Fruit fly (Drosophila melanogaster) whole organism, embryonic: Measurements from ENCODE around the gene Ttc19.
A peak's percentile ranks its signal among the peaks of the same experiment; 100 is the strongest.

Experiments
- Adf1 ChIP-seq: fragments of 200-800 bp; sonication (Bioruptor generic); IDR thresholded peaks from 2 replicates; pipeline ENCODE4 v1.3.6; 2022; ENCODE audit warnings: missing biosample characterization, missing genetic modification characterization
- Bdp1 ChIP-seq: fragments of 200-800 bp; sonication (Bioruptor generic); optimal IDR thresholded peaks from 3 replicates; lab custom pipeline; 2016; ENCODE audit warnings: missing biosample characterization, missing genetic modification characterization
- CG11560 ChIP-seq: fragments of 200-800 bp; sonication (Bioruptor generic); IDR thresholded peaks from 3 replicates; pipeline ENCODE4 v1.3.6; 2022; ENCODE audit warnings: missing biosample characterization, missing genetic modification characterization
- CG11695 ChIP-seq: fragments of 200-800 bp; sonication (Bioruptor generic); IDR thresholded peaks from 3 replicates; pipeline ENCODE4 v1.3.6; 2022; ENCODE audit warnings: missing biosample characterization, missing genetic modification characterization
- CG12104 ChIP-seq: fragments of 200-800 bp; sonication (Bioruptor generic); optimal IDR thresholded peaks from 3 replicates; lab custom pipeline; 2016; ENCODE audit warnings: missing biosample characterization, missing genetic modification characterization
- CG14050 ChIP-seq: fragments of 200-800 bp; sonication (Bioruptor generic); IDR thresholded peaks from 3 replicates; pipeline ENCODE4 v1.3.6; 2022; ENCODE audit warnings: missing biosample characterization, missing genetic modification characterization
- CG1647 ChIP-seq: fragments of 200-800 bp; sonication (Bioruptor generic); optimal IDR thresholded peaks from 3 replicates; lab custom pipeline; 2016; ENCODE audit warnings: missing biosample characterization, missing genetic modification characterization
- CG17328 ChIP-seq: fragments of 200-800 bp; sonication (Bioruptor generic); IDR thresholded peaks from 2 replicates; pipeline ENCODE4 v1.3.6; 2022; ENCODE audit warnings: missing biosample characterization, missing genetic modification characterization
- CG17385 ChIP-seq: fragments of 200-800 bp; sonication (Bioruptor generic); optimal IDR thresholded peaks from 3 replicates; lab custom pipeline; 2018; ENCODE audit warnings: missing biosample characterization, mild to moderate bottlenecking, missing genetic modification characterization
- CG1832 ChIP-seq: fragments of 200-800 bp; sonication (Bioruptor generic); optimal IDR thresholded peaks from 2 replicates; lab custom pipeline; 2017; ENCODE audit warnings: missing biosample characterization, mild to moderate bottlenecking, missing genetic modification characterization, inconsistent platforms
- CG18476 ChIP-seq: fragments of 200-800 bp; sonication (Bioruptor generic); optimal IDR thresholded peaks from 2 replicates; lab custom pipeline; 2016; ENCODE audit warnings: missing biosample characterization, mild to moderate bottlenecking, missing genetic modification characterization
- CG18619 ChIP-seq: fragments of 200-800 bp; sonication (Bioruptor generic); optimal IDR thresholded peaks from 3 replicates; lab custom pipeline; 2017; ENCODE audit warnings: missing biosample characterization, mild to moderate bottlenecking, missing genetic modification characterization
- CG2889 ChIP-seq: fragments of 200-800 bp; sonication (Bioruptor generic); IDR thresholded peaks from 3 replicates; pipeline ENCODE4 v1.3.6; 2022; ENCODE audit warnings: missing biosample characterization, missing genetic modification characterization
- CG33213 ChIP-seq: fragments of 200-800 bp; sonication (Bioruptor generic); optimal IDR thresholded peaks from 3 replicates; lab custom pipeline; 2016; ENCODE audit warnings: missing biosample characterization, missing genetic modification characterization
- CG5953 ChIP-seq: fragments of 200-800 bp; sonication (Bioruptor generic); IDR thresholded peaks from 2 replicates; pipeline ENCODE4 v1.3.6; 2022; ENCODE audit warnings: missing biosample characterization, missing genetic modification characterization
- CG6791 ChIP-seq: fragments of 200-800 bp; sonication (Bioruptor generic); IDR thresholded peaks from 3 replicates; pipeline ENCODE4 v1.3.6; 2022; ENCODE audit warnings: missing biosample characterization, missing genetic modification characterization; ENCODE audit not compliant: partially characterized antibody
- CG7271 ChIP-seq: fragments of 200-800 bp; sonication (Bioruptor generic); optimal IDR thresholded peaks from 2 replicates; lab custom pipeline; 2018; ENCODE audit warnings: missing biosample characterization, mild to moderate bottlenecking, missing genetic modification characterization, moderate library complexity
- CG7372 ChIP-seq: fragments of 200-800 bp; sonication (Bioruptor generic); IDR thresholded peaks from 2 replicates; pipeline ENCODE4 v1.3.6; 2022; ENCODE audit warnings: missing biosample characterization, missing genetic modification characterization
- CG8281 ChIP-seq: fragments of 200-800 bp; sonication (Bioruptor generic); optimal IDR thresholded peaks from 2 replicates; lab custom pipeline; 2018; ENCODE audit warnings: missing biosample characterization, mild to moderate bottlenecking, missing genetic modification characterization, moderate library complexity
- CG8290 ChIP-seq, 3 experiments: fragments of 200-800 bp; sonication (Bioruptor generic); optimal IDR thresholded peaks; 2 replicates each; lab custom pipeline; 2016 to 2019; ENCODE audit warnings: missing biosample characterization in 3 of 3, missing genetic modification characterization in 3 of 3, mild to moderate bottlenecking in 2 of 3, moderate library complexity in 1 of 3
- CG9609 ChIP-seq: fragments of 200-800 bp; sonication (Bioruptor generic); optimal IDR thresholded peaks from 3 replicates; lab custom pipeline; 2016; ENCODE audit warnings: missing biosample characterization, missing genetic modification characterization
- Dad ChIP-seq: fragments of 200-800 bp; sonication (Bioruptor generic); optimal IDR thresholded peaks from 3 replicates; lab custom pipeline; 2016; ENCODE audit warnings: missing biosample characterization, missing genetic modification characterization
- Doc3 ChIP-seq: fragments of 200-800 bp; sonication (Bioruptor generic); IDR thresholded peaks from 3 replicates; pipeline ENCODE4 v1.3.6; 2022; ENCODE audit warnings: missing biosample characterization, missing genetic modification characterization; ENCODE audit not compliant: partially characterized antibody
- Ets97D ChIP-seq: fragments of 200-800 bp; sonication (Bioruptor generic); optimal IDR thresholded peaks from 3 replicates; lab custom pipeline; 2016; ENCODE audit warnings: missing biosample characterization, missing genetic modification characterization
- HLH3B ChIP-seq: fragments of 200-800 bp; sonication (Bioruptor generic); IDR thresholded peaks from 2 replicates; pipeline ENCODE4 v1.3.6; 2022; ENCODE audit warnings: missing biosample characterization, missing genetic modification characterization
- Hr39 ChIP-seq: fragments of >200 bp; optimal IDR thresholded peaks from 2 replicates; lab custom pipeline; 2017
- Kr ChIP-seq: fragments of 200-800 bp; sonication (Bioruptor generic); optimal IDR thresholded peaks from 2 replicates; lab custom pipeline; 2017; ENCODE audit warnings: missing biosample characterization, mild to moderate bottlenecking, missing genetic modification characterization
- Mad ChIP-seq: fragments of 200-800 bp; sonication (Bioruptor generic); optimal IDR thresholded peaks from 2 replicates; lab custom pipeline; 2016; ENCODE audit warnings: missing biosample characterization, missing genetic modification characterization
- Myb ChIP-seq: fragments of 200-800 bp; sonication (Bioruptor generic); optimal IDR thresholded peaks from 2 replicates; lab custom pipeline; 2016; ENCODE audit warnings: missing biosample characterization, missing genetic modification characterization
- NFAT ChIP-seq: fragments of 200-800 bp; sonication (Bioruptor generic); IDR thresholded peaks from 2 replicates; pipeline ENCODE4 v1.3.6; 2022; ENCODE audit warnings: missing biosample characterization, missing genetic modification characterization
- Nf-YC ChIP-seq: fragments of 200-800 bp; optimal IDR thresholded peaks from 3 replicates; lab custom pipeline; 2019; ENCODE audit warnings: missing biosample characterization, mild to moderate bottlenecking, missing genetic modification characterization, moderate library complexity
- Poxn ChIP-seq: fragments of 200-800 bp; sonication (Bioruptor generic); IDR thresholded peaks from 2 replicates; pipeline ENCODE4 v1.3.6; 2022; ENCODE audit warnings: missing biosample characterization, missing genetic modification characterization
- Sox100B ChIP-seq: fragments of 200-800 bp; sonication (Bioruptor generic); optimal IDR thresholded peaks from 3 replicates; lab custom pipeline; 2018; ENCODE audit warnings: missing biosample characterization, mild to moderate bottlenecking, missing genetic modification characterization
- Stat92E ChIP-seq, 3 experiments: fragments of >200 bp in 2 of 3; fragments of 200-800 bp in 1 of 3; sonication (Bioruptor generic) in 1 of 3; optimal IDR thresholded peaks; 2 replicates each; lab custom pipeline; 2017 to 2019; ENCODE audit warnings: missing biosample characterization in 3 of 3, missing genetic modification characterization in 3 of 3, mild to moderate bottlenecking in 1 of 3, moderate library complexity in 1 of 3
- da ChIP-seq: fragments of 200-800 bp; sonication (Bioruptor generic); optimal IDR thresholded peaks from 2 replicates; lab custom pipeline; 2016; ENCODE audit warnings: missing biosample characterization, missing genetic modification characterization
- dan ChIP-seq: fragments of 200-800 bp; sonication (Bioruptor generic); IDR thresholded peaks from 2 replicates; pipeline ENCODE4 v1.3.6; 2022; ENCODE audit warnings: missing biosample characterization, missing genetic modification characterization
- dmrt11E ChIP-seq: fragments of 200-800 bp; sonication (Bioruptor generic); optimal IDR thresholded peaks from 3 replicates; lab custom pipeline; 2018; ENCODE audit warnings: missing biosample characterization, mild to moderate bottlenecking, missing genetic modification characterization, moderate library complexity
- dmrt99B ChIP-seq: fragments of 200-800 bp; sonication (Bioruptor generic); optimal IDR thresholded peaks from 2 replicates; lab custom pipeline; 2018; ENCODE audit warnings: missing biosample characterization, mild to moderate bottlenecking, missing genetic modification characterization, moderate library complexity
- emc ChIP-seq: fragments of 200-800 bp; sonication (Bioruptor generic); optimal IDR thresholded peaks from 2 replicates; lab custom pipeline; 2016; ENCODE audit warnings: missing biosample characterization, missing genetic modification characterization
- ftz-f1 ChIP-seq: fragments of 200-800 bp; sonication (Bioruptor generic); optimal IDR thresholded peaks from 2 replicates; lab custom pipeline; 2016; ENCODE audit warnings: missing biosample characterization, missing genetic modification characterization
- gcm ChIP-seq: fragments of 200-800 bp; sonication (Bioruptor generic); optimal IDR thresholded peaks from 2 replicates; lab custom pipeline; 2019; ENCODE audit warnings: missing biosample characterization, mild to moderate bottlenecking, missing genetic modification characterization, moderate library complexity
- grau ChIP-seq: fragments of 200-800 bp; optimal IDR thresholded peaks from 3 replicates; lab custom pipeline; 2019; ENCODE audit warnings: missing biosample characterization, mild to moderate bottlenecking, missing genetic modification characterization, moderate library complexity
- hth ChIP-seq: fragments of >200 bp; optimal IDR thresholded peaks from 2 replicates; lab custom pipeline; 2017; ENCODE audit warnings: inconsistent platforms
- lmd ChIP-seq: fragments of 200-800 bp; sonication (Bioruptor generic); IDR thresholded peaks from 2 replicates; pipeline ENCODE4 v1.3.6; 2022; ENCODE audit warnings: missing biosample characterization, missing genetic modification characterization
- lola ChIP-seq, 3 experiments: fragments of >200 bp in 2 of 3; fragments of 200-800 bp in 1 of 3; sonication (Bioruptor generic) in 1 of 3; optimal IDR thresholded peaks; 2 replicates each; lab custom pipeline; 2017 to 2019; ENCODE audit warnings: missing biosample characterization in 3 of 3, missing genetic modification characterization in 3 of 3, mild to moderate bottlenecking in 1 of 3, moderate library complexity in 1 of 3
- mam ChIP-seq: fragments of 200-800 bp; sonication (Bioruptor generic); optimal IDR thresholded peaks from 3 replicates; lab custom pipeline; 2016; ENCODE audit warnings: missing biosample characterization, missing genetic modification characterization
- otp ChIP-seq: fragments of 200-800 bp; sonication (Bioruptor generic); IDR thresholded peaks from 3 replicates; pipeline ENCODE4, ENCODE4 v1.3.6; 2022; ENCODE audit warnings: missing biosample characterization, missing genetic modification characterization
- slou ChIP-seq: fragments of 200-800 bp; sonication (Bioruptor generic); optimal IDR thresholded peaks from 3 replicates; lab custom pipeline; 2016; ENCODE audit warnings: missing biosample characterization, missing genetic modification characterization
- tap ChIP-seq: fragments of 200-800 bp; optimal IDR thresholded peaks from 3 replicates; lab custom pipeline; 2019; ENCODE audit warnings: missing biosample characterization, mild to moderate bottlenecking, missing genetic modification characterization, moderate library complexity
- unpg ChIP-seq: fragments of 200-800 bp; sonication (Bioruptor generic); optimal IDR thresholded peaks from 3 replicates; lab custom pipeline; 2018; ENCODE audit warnings: missing biosample characterization, mild to moderate bottlenecking, missing genetic modification characterization, moderate library complexity
- vvl ChIP-seq: fragments of 200-800 bp; sonication (Bioruptor generic); IDR thresholded peaks from 2 replicates; pipeline ENCODE4 v1.3.6; 2022; ENCODE audit warnings: missing biosample characterization, missing genetic modification characterization

Ttc19 gene

dm6 chr2L:19034213-19034929 is 10.6 kb downstream of the Ttc19 start, which contains the start of the genes mib2 and CG31800 (continued):
- no peak for TF ChIP-seq Stat92E (GFP tag; optimal IDR thresholded peaks at IDR 0.05; lab: Kevin White, UChicago)
- no peak for TF ChIP-seq CG11695 (GFP tag; lab: Robert Waterston, UW)
- no peak for TF ChIP-seq CG1832 (GFP tag; lab: Kevin White, UChicago)
- no peak for TF ChIP-seq Adf1 (GFP tag; lab: Robert Waterston, UW)
- TF ChIP-seq Myb (GFP tag; lab: Kevin White, UChicago) = no peak
- TF ChIP-seq CG11560 (tag; lab: Robert Waterston, UW) = no peak
- no peak for TF ChIP-seq CG1647
- no peak for TF ChIP-seq dan (GFP tag; lab: Robert Waterston, UW)
- no peak for TF ChIP-seq CG2889
- peak; percentile 8; the same call in 1 of the 2 replicates for TF ChIP-seq vvl
- TF ChIP-seq dmrt11E (tag; lab: Kevin White, UChicago) = no peak
- no peak for TF ChIP-seq Kr (GFP tag; lab: Kevin White, UChicago)
- no peak for TF ChIP-seq unpg (GFP tag; lab: Kevin White, UChicago)
- no peak for TF ChIP-seq tap (tag; lab: Kevin White, UChicago)
- no peak for TF ChIP-seq CG8281
- TF ChIP-seq slou (GFP tag; lab: Kevin White, UChicago) = no peak
- no peak for TF ChIP-seq CG33213 (GFP tag; lab: Kevin White, UChicago)
- TF ChIP-seq hth (lab: Kevin White, UChicago) = no peak
- TF ChIP-seq HLH3B (GFP tag; lab: Robert Waterston, UW) = no peak
- TF ChIP-seq da = no peak
- no peak for TF ChIP-seq lola (GFP tag; optimal IDR thresholded peaks at IDR 0.05; lab: Kevin White, UChicago)
- peak; percentile 95 for TF ChIP-seq CG17385
- no peak for TF ChIP-seq CG14050 (GFP tag; lab: Robert Waterston, UW)
- TF ChIP-seq Poxn (GFP tag; lab: Robert Waterston, UW) = no peak
- TF ChIP-seq Ets97D = peak; percentile 8
- peak; percentile 85 for TF ChIP-seq CG6791
- TF ChIP-seq ftz-f1 (GFP tag; lab: Kevin White, UChicago) = no peak
- no peak for TF ChIP-seq NFAT (GFP tag; lab: Robert Waterston, UW)
- TF ChIP-seq otp (GFP tag; lab: Robert Waterston, UW) = no peak
- no peak for TF ChIP-seq CG18619 (GFP tag; lab: Kevin White, UChicago)
- no peak for TF ChIP-seq CG12104 (GFP tag; lab: Kevin White, UChicago)
- TF ChIP-seq lmd (GFP tag; lab: Robert Waterston, UW) = no peak
- TF ChIP-seq CG7372 (GFP tag; lab: Robert Waterston, UW) = no peak
- TF ChIP-seq mam (GFP tag; lab: Kevin White, UChicago) = no peak
- TF ChIP-seq CG17328 = no peak
- no peak for TF ChIP-seq Nf-YC (tag; lab: Kevin White, UChicago)
- no peak for TF ChIP-seq gcm
- no peak for TF ChIP-seq CG9609 (GFP tag; lab: Kevin White, UChicago)
- TF ChIP-seq Sox100B = no peak
- TF ChIP-seq CG7271 = no peak
- no peak for TF ChIP-seq emc (GFP tag; lab: Kevin White, UChicago)
- TF ChIP-seq grau (tag; lab: Kevin White, UChicago) = peak; percentile 20
- TF ChIP-seq dmrt99B = no peak
- TF ChIP-seq CG18476 (GFP tag; lab: Kevin White, UChicago) = no peak
- no peak for TF ChIP-seq Mad
- no peak for TF ChIP-seq Bdp1
- TF ChIP-seq Doc3 (GFP tag; lab: Robert Waterston, UW) = peak; percentile 76; the same call in 2 of the 3 replicates
- TF ChIP-seq CG8290 (GFP tag; optimal IDR thresholded peaks at IDR 0.05; lab: Kevin White, UChicago) = peak; percentile 29
- TF ChIP-seq CG8290 (tag; optimal IDR thresholded peaks at IDR 0.05; lab: Kevin White, UChicago) = peak in 1 of 2 experiments; percentile 49
- TF ChIP-seq Hr39 (lab: Kevin White, UChicago) = no peak
- TF ChIP-seq Dad (GFP tag; lab: Kevin White, UChicago) = no peak
- no peak for TF ChIP-seq CG5953 (GFP tag; lab: Robert Waterston, UW)
